Worm (Caenorhabditis elegans): Measurements from ENCODE around the gene pdi-2.

DNA sequence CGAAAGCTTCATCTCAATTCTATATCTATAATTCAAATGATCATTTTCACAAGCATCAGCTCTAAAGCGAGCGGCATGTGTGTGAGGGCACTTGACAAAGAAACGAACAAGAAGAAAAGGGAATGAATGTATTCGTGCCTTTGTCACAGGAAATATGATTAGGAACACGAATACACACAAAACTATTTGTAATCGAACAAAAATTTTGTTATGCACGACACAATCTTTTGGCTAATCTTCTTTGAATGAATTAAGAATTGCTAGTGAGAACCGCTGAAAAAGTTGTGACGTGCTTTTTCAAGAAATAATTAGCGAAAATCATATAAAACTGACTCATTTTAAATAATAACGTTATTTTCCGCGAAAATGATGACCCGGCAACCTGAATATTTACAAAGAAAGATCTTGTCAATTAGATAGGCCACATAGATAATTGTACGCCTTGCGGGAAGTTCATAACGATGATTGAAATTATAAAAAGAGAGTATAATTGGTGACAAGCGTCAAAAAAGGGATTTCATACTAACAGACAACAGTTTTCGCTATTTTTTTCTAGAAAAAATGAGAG, 30.4 kb upstream of the pdi-2 start:
- no peak for TF ChIP-seq nhr-77 (tag; optimal IDR thresholded peaks at IDR 0.05)
- no peak for TF ChIP-seq lsy-2 (tag; optimal IDR thresholded peaks at IDR 0.05)
- TF ChIP-seq nhr-28 (tag; optimal IDR thresholded peaks at IDR 0.05), result no peak
- no peak for TF ChIP-seq ets-5 (GFP tag; IDR thresholded peaks at IDR 0.05)
- TF ChIP-seq ama-1 (optimal IDR thresholded peaks at IDR 0.05), result no peak
- no peak for TF ChIP-seq elt-2 (tag; optimal IDR thresholded peaks at IDR 0.05)
- TF ChIP-seq pag-3 (tag; optimal IDR thresholded peaks at IDR 0.05; ENCODE audit: borderline replicate concordance, insufficient read depth), result no peak
- TF ChIP-seq blmp-1 (tag; optimal IDR thresholded peaks at IDR 0.05), result no peak
- no peak for TF ChIP-seq ztf-11 (tag; optimal IDR thresholded peaks at IDR 0.05)
- no peak for TF ChIP-seq pqm-1 (tag; optimal IDR thresholded peaks at IDR 0.05)
